Worm (Caenorhabditis elegans) whole organism, young adult: ENCODE results near the gene F59G1.8.
A peak's percentile ranks its signal among the peaks of the same experiment; 100 is the strongest.

ENCODE experiments used
- B0261.1 ChIP-seq: sonication (generic microtip); optimal IDR thresholded peaks from 2 replicates; lab custom pipeline; 2016; ENCODE audit warnings: mild to moderate bottlenecking, missing genetic modification characterization, moderate library complexity, missing compliant biosample characterization
- F23B12.7 ChIP-seq: sonication (generic microtip); optimal IDR thresholded peaks from 2 replicates; lab custom pipeline; 2017; ENCODE audit warnings: missing genetic modification characterization, mild to moderate bottlenecking, missing compliant biosample characterization, antibody characterized with exemption, moderate library complexity; ENCODE audit not compliant: insufficient read depth
- F33H1.4 ChIP-seq: fragments of 200-800 bp; sonication (Bioruptor generic); IDR thresholded peaks from 2 replicates; pipeline ENCODE4 v1.3.6; 2022; ENCODE audit warnings: missing genetic modification reagents, missing genetic modification characterization, missing compliant biosample characterization
- F39B2.1 ChIP-seq: fragments of 200-800 bp; sonication (Bioruptor generic); IDR thresholded peaks from 2 replicates; pipeline ENCODE4 v1.3.6; 2022; ENCODE audit warnings: missing genetic modification reagents, missing genetic modification characterization, missing compliant biosample characterization
- F52B5.7 ChIP-seq: sonication (generic microtip); optimal IDR thresholded peaks from 2 replicates; lab custom pipeline; 2016; ENCODE audit warnings: mild to moderate bottlenecking, missing genetic modification characterization, missing compliant biosample characterization
- F55B11.4 ChIP-seq: sonication (generic microtip); optimal IDR thresholded peaks from 2 replicates; lab custom pipeline; 2016; ENCODE audit warnings: missing compliant biosample characterization, missing genetic modification characterization, borderline replicate concordance; ENCODE audit not compliant: insufficient read depth
- K12H6.12 ChIP-seq: fragments of 200-800 bp; sonication (Bioruptor generic); optimal IDR thresholded peaks from 2 replicates; lab custom pipeline; 2018; ENCODE audit warnings: mild to moderate bottlenecking, missing genetic modification characterization, missing compliant biosample characterization
- Y53F4B.3 ChIP-seq: fragments of 200-800 bp; sonication (Bioruptor generic); IDR thresholded peaks from 2 replicates; pipeline ENCODE4 v1.3.6; 2022; ENCODE audit warnings: missing genetic modification reagents, missing genetic modification characterization, missing compliant biosample characterization
- Y56A3A.18 ChIP-seq: fragments of 200-800 bp; sonication (Bioruptor generic); IDR thresholded peaks from 2 replicates; pipeline ENCODE4 v1.3.6; 2022; ENCODE audit warnings: missing genetic modification reagents, missing genetic modification characterization, missing compliant biosample characterization
- Y79H2A.3 ChIP-seq: fragments of 200-800 bp; sonication (Bioruptor generic); conservative IDR thresholded peaks from 2 replicates; pipeline ENCODE4 v1.3.6; 2022; ENCODE audit warnings: missing genetic modification reagents, missing genetic modification characterization, missing compliant biosample characterization
- Y95B8A.8 ChIP-seq: fragments of 200-800 bp; sonication (Bioruptor generic); IDR thresholded peaks from 2 replicates; pipeline ENCODE4 v1.3.6; 2022; ENCODE audit warnings: missing genetic modification reagents, missing genetic modification characterization, missing compliant biosample characterization
- ZK185.1 ChIP-seq: sonication (generic microtip); optimal IDR thresholded peaks from 2 replicates; lab custom pipeline; 2016; ENCODE audit warnings: mild to moderate bottlenecking, missing genetic modification characterization, missing compliant biosample characterization; ENCODE audit not compliant: poor library complexity, severe bottlenecking
- akir-1 ChIP-seq: fragments of 200-800 bp; sonication (Bioruptor generic); optimal IDR thresholded peaks from 2 replicates; lab custom pipeline; 2018; ENCODE audit warnings: mild to moderate bottlenecking, missing genetic modification characterization, moderate library complexity, missing compliant biosample characterization
- aptf-2 ChIP-seq: fragments of 200-800 bp; sonication (Bioruptor generic); conservative IDR thresholded peaks from 2 replicates; pipeline ENCODE4 v1.3.6; 2022; ENCODE audit warnings: missing genetic modification reagents, missing genetic modification characterization, missing compliant biosample characterization
- aptf-3 ChIP-seq: fragments of 200-800 bp; sonication (Bioruptor generic); IDR thresholded peaks from 2 replicates; pipeline ENCODE4 v1.3.6; 2022; ENCODE audit warnings: missing genetic modification characterization, missing compliant biosample characterization
- athp-1 ChIP-seq: sonication (generic microtip); optimal IDR thresholded peaks from 2 replicates; lab custom pipeline; 2017; ENCODE audit warnings: mild to moderate bottlenecking, missing genetic modification characterization, missing compliant biosample characterization
- attf-3 ChIP-seq: fragments of 200-800 bp; sonication (Bioruptor generic); conservative IDR thresholded peaks from 2 replicates; pipeline ENCODE4 v1.3.6; 2022; ENCODE audit warnings: missing genetic modification reagents, missing genetic modification characterization, missing compliant biosample characterization
- attf-5 ChIP-seq: fragments of 200-800 bp; sonication (Bioruptor generic); optimal IDR thresholded peaks from 2 replicates; lab custom pipeline; 2018; ENCODE audit warnings: mild to moderate bottlenecking, missing genetic modification characterization, missing compliant biosample characterization
- bed-1 ChIP-seq: fragments of 200-800 bp; sonication (Bioruptor generic); IDR thresholded peaks from 2 replicates; pipeline ENCODE4 v1.3.6; 2022; ENCODE audit warnings: missing genetic modification reagents, missing genetic modification characterization, missing compliant biosample characterization
- ceh-58 ChIP-seq: fragments of 200-800 bp; sonication (Bioruptor generic); IDR thresholded peaks from 2 replicates; pipeline ENCODE4 v1.3.6; 2022; ENCODE audit warnings: missing genetic modification characterization, missing compliant biosample characterization
- ceh-79 ChIP-seq: sonication (generic microtip); optimal IDR thresholded peaks from 2 replicates; lab custom pipeline; 2017; ENCODE audit warnings: mild to moderate bottlenecking, missing genetic modification characterization, missing compliant biosample characterization
- dpff-1 ChIP-seq: sonication (generic microtip); optimal IDR thresholded peaks from 2 replicates; lab custom pipeline; 2017; ENCODE audit warnings: mild to moderate bottlenecking, missing genetic modification characterization, missing compliant biosample characterization
- efl-1 ChIP-seq: fragments of 150-350 bp; optimal IDR thresholded peaks from 2 replicates; lab custom pipeline; 2014; ENCODE audit warnings: missing biosample characterization, missing genetic modification reagents, missing genetic modification characterization
- egl-44 ChIP-seq: fragments of 200-800 bp; sonication (Bioruptor generic); IDR thresholded peaks from 2 replicates; pipeline ENCODE4 v1.3.6; 2022; ENCODE audit warnings: missing genetic modification reagents, missing genetic modification characterization, missing compliant biosample characterization
- ekl-4 ChIP-seq: fragments of 200-800 bp; sonication (Bioruptor generic); IDR thresholded peaks from 2 replicates; pipeline ENCODE4 v1.3.6; 2022; ENCODE audit warnings: missing genetic modification reagents, missing genetic modification characterization, missing compliant biosample characterization
- ets-4 ChIP-seq: fragments of 200-800 bp; sonication (Bioruptor generic); optimal IDR thresholded peaks from 2 replicates; lab custom pipeline; 2018; ENCODE audit warnings: mild to moderate bottlenecking, missing genetic modification characterization, missing compliant biosample characterization
- fkh-3 ChIP-seq: sonication (generic microtip); optimal IDR thresholded peaks from 2 replicates; lab custom pipeline; 2016; ENCODE audit warnings: mild to moderate bottlenecking, missing genetic modification characterization, missing compliant biosample characterization
- gei-17 ChIP-seq: fragments of 200-800 bp; sonication (Bioruptor generic); optimal IDR thresholded peaks from 2 replicates; lab custom pipeline; 2018; ENCODE audit warnings: mild to moderate bottlenecking, missing genetic modification characterization, missing compliant biosample characterization
- him-1 ChIP-seq: sonication (generic microtip); optimal IDR thresholded peaks from 2 replicates; lab custom pipeline; 2016; ENCODE audit warnings: missing genotype, missing genetic modification reagents, missing genetic modification characterization, missing compliant biosample characterization
- hmg-1.2 ChIP-seq: fragments of 200-800 bp; sonication (Bioruptor generic); IDR thresholded peaks from 2 replicates; pipeline ENCODE4 v1.3.6; 2022; ENCODE audit warnings: missing genetic modification reagents, missing genetic modification characterization, missing compliant biosample characterization
- hrde-1 ChIP-seq: sonication (generic microtip); optimal IDR thresholded peaks from 2 replicates; lab custom pipeline; 2016; ENCODE audit warnings: missing genetic modification characterization, mild to moderate bottlenecking, missing compliant biosample characterization, moderate library complexity, missing genotype, missing genetic modification reagents, borderline replicate concordance
- let-526 ChIP-seq: fragments of 200-800 bp; sonication (Bioruptor generic); IDR thresholded peaks from 2 replicates; pipeline ENCODE4 v1.3.6; 2022; ENCODE audit warnings: missing genetic modification reagents, missing genetic modification characterization, missing compliant biosample characterization
- lin-54 ChIP-seq: fragments of 200-800 bp; sonication (Bioruptor generic); optimal IDR thresholded peaks from 2 replicates; lab custom pipeline; 2018; ENCODE audit warnings: mild to moderate bottlenecking, missing genetic modification characterization, missing compliant biosample characterization
- lsl-1 ChIP-seq: fragments of 200-800 bp; sonication (Bioruptor generic); optimal IDR thresholded peaks from 2 replicates; lab custom pipeline; 2018; ENCODE audit warnings: mild to moderate bottlenecking, missing genetic modification characterization, moderate library complexity, missing compliant biosample characterization
- madf-8 ChIP-seq: fragments of 200-800 bp; sonication (Bioruptor generic); conservative IDR thresholded peaks from 2 replicates; pipeline ENCODE4 v1.3.6; 2022; ENCODE audit warnings: missing genetic modification reagents, missing genetic modification characterization, missing compliant biosample characterization
- nhr-179 ChIP-seq: sonication (generic microtip); optimal IDR thresholded peaks from 2 replicates; lab custom pipeline; 2016; ENCODE audit warnings: mild to moderate bottlenecking, missing genetic modification characterization, missing compliant biosample characterization
- nhr-27 ChIP-seq: fragments of 200-800 bp; sonication (Bioruptor generic); optimal IDR thresholded peaks from 2 replicates; lab custom pipeline; 2018; ENCODE audit warnings: mild to moderate bottlenecking, missing genetic modification characterization, moderate library complexity, missing compliant biosample characterization
- nhr-80 ChIP-seq: sonication (generic microtip); optimal IDR thresholded peaks from 2 replicates; lab custom pipeline; 2016; ENCODE audit warnings: missing genetic modification characterization, missing compliant biosample characterization
- pha-4 ChIP-seq: fragments of 150-350 bp; sonication (generic microtip); optimal IDR thresholded peaks from 2 replicates; lab custom pipeline; 2014; ENCODE audit warnings: missing biosample characterization, missing genetic modification reagents, missing genetic modification characterization
- rcor-1 ChIP-seq: fragments of 200-800 bp; sonication (Bioruptor generic); IDR thresholded peaks from 2 replicates; pipeline ENCODE4 v1.3.6; 2022; ENCODE audit warnings: missing genetic modification reagents, missing genetic modification characterization, missing compliant biosample characterization
- repo-1 ChIP-seq: sonication (generic microtip); optimal IDR thresholded peaks from 2 replicates; lab custom pipeline; 2017; ENCODE audit warnings: mild to moderate bottlenecking, missing genetic modification characterization, missing compliant biosample characterization
- sea-2 ChIP-seq: fragments of 200-800 bp; sonication (Bioruptor generic); IDR thresholded peaks from 2 replicates; pipeline ENCODE4 v1.3.6; 2022; ENCODE audit warnings: missing genetic modification characterization, missing compliant biosample characterization
- snpc-1.3 ChIP-seq: sonication (generic microtip); optimal IDR thresholded peaks from 2 replicates; lab custom pipeline; 2017; ENCODE audit warnings: missing genetic modification characterization, mild to moderate bottlenecking, missing compliant biosample characterization, antibody characterized with exemption, moderate library complexity, missing genotype, missing genetic modification reagents; ENCODE audit not compliant: insufficient read depth
- snpc-4 ChIP-seq, 5 experiments: fragments of 150-350 bp in 1 of 5; sonication (generic microtip) in 4 of 5; optimal IDR thresholded peaks; 2 replicates each; lab custom pipeline; 2014 to 2018; ENCODE audit warnings: missing genetic modification characterization in 5 of 5, missing biosample characterization in 3 of 5, antibody characterized with exemption in 2 of 5, mild to moderate bottlenecking in 2 of 5, missing compliant biosample characterization in 2 of 5, missing genotype in 2 of 5, moderate library complexity in 2 of 5, missing genetic modification reagents in 1 of 5
- somi-1 ChIP-seq: fragments of 200-800 bp; sonication (Bioruptor generic); optimal IDR thresholded peaks from 2 replicates; lab custom pipeline; 2018; ENCODE audit warnings: mild to moderate bottlenecking, missing genetic modification characterization, missing compliant biosample characterization
- unc-62 ChIP-seq: fragments of 150-350 bp; optimal IDR thresholded peaks from 2 replicates; lab custom pipeline; 2014; ENCODE audit warnings: missing biosample characterization, missing genetic modification reagents, missing genetic modification characterization
- ztf-22 ChIP-seq: fragments of 200-800 bp; sonication (Bioruptor generic); optimal IDR thresholded peaks from 2 replicates; lab custom pipeline; 2018; ENCODE audit warnings: mild to moderate bottlenecking, missing genetic modification characterization, moderate library complexity, missing compliant biosample characterization
- ztf-3 ChIP-seq: fragments of 200-800 bp; sonication (Bioruptor generic); optimal IDR thresholded peaks from 2 replicates; lab custom pipeline; 2018; ENCODE audit warnings: mild to moderate bottlenecking, missing genetic modification characterization, missing compliant biosample characterization

The F59G1.8 gene

DNA sequence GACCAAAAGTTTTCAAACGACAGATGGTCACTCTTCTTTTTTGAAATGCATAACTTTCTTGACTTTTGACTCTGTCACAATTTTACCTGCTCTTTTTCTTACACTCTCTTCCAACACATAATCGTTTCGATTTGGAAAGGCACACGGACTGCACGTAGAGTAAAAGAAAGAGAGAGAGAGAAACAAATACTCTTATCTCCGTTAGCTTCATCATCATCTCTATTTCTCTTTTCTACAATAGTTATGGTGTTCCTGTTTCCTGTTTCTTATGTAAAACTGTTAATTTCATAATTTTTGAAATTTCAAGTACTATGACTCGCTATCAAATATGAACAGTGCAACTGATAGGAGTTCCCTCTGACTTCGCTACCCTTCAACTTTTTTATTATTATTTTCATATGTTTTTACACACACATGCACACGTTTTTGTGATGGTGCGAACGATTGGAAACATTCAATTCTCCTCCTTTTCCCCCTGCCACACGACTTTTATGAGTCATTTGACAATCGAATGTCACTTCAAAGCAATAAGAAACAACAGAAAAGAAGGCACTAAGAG, 23.8 kb downstream of the F59G1.8 start (continued):
- TF ChIP-seq snpc-4 (GFP tag; optimal IDR thresholded peaks at IDR 0.05; lab: Kevin White, UChicago): no peak
- peak in 1 of 4 experiments; percentile 0 for TF ChIP-seq snpc-4 (tag; optimal IDR thresholded peaks at IDR 0.05; lab: Kevin White, UChicago)
- TF ChIP-seq gei-17 (GFP tag; lab: Kevin White, UChicago): no peak
- no peak for TF ChIP-seq somi-1 (GFP tag; lab: Kevin White, UChicago)
- no peak for TF ChIP-seq F52B5.7
- no peak for TF ChIP-seq F55B11.4 (tag; lab: Kevin White, UChicago)
- TF ChIP-seq dpff-1: no peak
- no peak for TF ChIP-seq B0261.1 (tag; lab: Kevin White, UChicago)
- no peak for TF ChIP-seq madf-8 (GFP tag; lab: Robert Waterston, UW)
- 0 out of 2 replicates have a peak, but pooled peaks have one; percentile 15 for TF ChIP-seq rcor-1 (GFP tag; lab: Robert Waterston, UW)
- TF ChIP-seq ekl-4 (GFP tag; lab: Robert Waterston, UW): no peak
- TF ChIP-seq akir-1: no peak
- no peak for TF ChIP-seq F39B2.1 (GFP tag; lab: Robert Waterston, UW)
- no peak for TF ChIP-seq K12H6.12 (tag; lab: Kevin White, UChicago)
- TF ChIP-seq ztf-22: no peak
- TF ChIP-seq F33H1.4 (GFP tag; lab: Robert Waterston, UW): no peak
- no peak for TF ChIP-seq Y95B8A.8 (GFP tag; lab: Robert Waterston, UW)
- TF ChIP-seq repo-1: no peak
- no peak for TF ChIP-seq lin-54 (GFP tag; lab: Kevin White, UChicago)
- no peak for TF ChIP-seq aptf-3 (GFP tag; lab: Robert Waterston, UW)
- no peak for TF ChIP-seq ceh-79 (tag; lab: Kevin White, UChicago)
- no peak for TF ChIP-seq athp-1 (tag; lab: Kevin White, UChicago)
- TF ChIP-seq ZK185.1 (tag; lab: Kevin White, UChicago): peak; percentile 1
- TF ChIP-seq sea-2 (GFP tag; lab: Robert Waterston, UW): no peak
- no peak for TF ChIP-seq attf-3 (GFP tag; lab: Robert Waterston, UW)
- no peak for TF ChIP-seq efl-1 (GFP tag; lab: Kevin White, UChicago)
- no peak for TF ChIP-seq pha-4
- no peak for TF ChIP-seq snpc-1.3
- peak; percentile 27 for TF ChIP-seq F23B12.7
- TF ChIP-seq egl-44 (GFP tag; lab: Robert Waterston, UW): no peak
- no peak for TF ChIP-seq Y53F4B.3 (GFP tag; lab: Robert Waterston, UW)
- TF ChIP-seq hmg-1.2 (GFP tag; lab: Robert Waterston, UW): 0 out of 2 replicates have a peak, but pooled peaks have one; percentile 6
- TF ChIP-seq let-526 (GFP tag; lab: Robert Waterston, UW): no peak
- TF ChIP-seq attf-5 (GFP tag; lab: Kevin White, UChicago): peak; percentile 49
- peak; percentile 54 for TF ChIP-seq ets-4
- TF ChIP-seq him-1 (tag; lab: Kevin White, UChicago): no peak
- no peak for TF ChIP-seq nhr-27
- no peak for TF ChIP-seq hrde-1 (tag; lab: Kevin White, UChicago)
- TF ChIP-seq aptf-2: no peak
- peak; percentile 66 for TF ChIP-seq unc-62
- no peak for TF ChIP-seq Y79H2A.3
- TF ChIP-seq nhr-80 (tag; lab: Kevin White, UChicago): peak; percentile 98
- TF ChIP-seq ceh-58: no peak
- TF ChIP-seq ztf-3: no peak
- TF ChIP-seq nhr-179 (tag; lab: Kevin White, UChicago): no peak
- TF ChIP-seq lsl-1 (GFP tag; lab: Kevin White, UChicago): no peak
- no peak for TF ChIP-seq bed-1 (GFP tag; lab: Robert Waterston, UW)
- TF ChIP-seq Y56A3A.18 (GFP tag; lab: Robert Waterston, UW): no peak
- no peak for TF ChIP-seq fkh-3
